Fruit fly (Drosophila melanogaster) whole organism, embryonic: Measurements from ENCODE around the gene gb.
A peak's percentile ranks its signal among the peaks of the same experiment; 100 is the strongest.

ENCODE experiments used
- Adf1 ChIP-seq: fragments of 200-800 bp; sonication (Bioruptor generic); IDR thresholded peaks from 2 replicates; pipeline ENCODE4 v1.3.6; 2022; ENCODE audit warnings: missing biosample characterization, missing genetic modification characterization
- Atf-2 ChIP-seq: fragments of 200-800 bp; sonication (Bioruptor generic); optimal IDR thresholded peaks from 2 replicates; lab custom pipeline; 2016; ENCODE audit warnings: missing biosample characterization, missing genetic modification characterization
- Atf6 ChIP-seq: fragments of 200-800 bp; sonication (Bioruptor generic); IDR thresholded peaks from 2 replicates; pipeline ENCODE4 v1.3.6; 2022; ENCODE audit warnings: missing biosample characterization, missing genetic modification characterization
- CG10267 ChIP-seq: fragments of 200-800 bp; sonication (Bioruptor generic); optimal IDR thresholded peaks from 2 replicates; lab custom pipeline; 2018; ENCODE audit warnings: missing biosample characterization, mild to moderate bottlenecking, missing genetic modification characterization, moderate library complexity
- CG10959 ChIP-seq: fragments of 200-800 bp; sonication (Bioruptor generic); IDR thresholded peaks from 2 replicates; pipeline ENCODE4 v1.3.6; 2022; ENCODE audit warnings: missing biosample characterization, missing genetic modification characterization
- CG11398 ChIP-seq: fragments of 200-800 bp; sonication (Bioruptor generic); optimal IDR thresholded peaks from 2 replicates; lab custom pipeline; 2016; ENCODE audit warnings: missing biosample characterization, missing genetic modification characterization
- CG11560 ChIP-seq: fragments of 200-800 bp; sonication (Bioruptor generic); IDR thresholded peaks from 3 replicates; pipeline ENCODE4 v1.3.6; 2022; ENCODE audit warnings: missing biosample characterization, missing genetic modification characterization
- CG12299 ChIP-seq: fragments of 200-800 bp; sonication (Bioruptor generic); optimal IDR thresholded peaks from 2 replicates; lab custom pipeline; 2018; ENCODE audit warnings: missing biosample characterization, mild to moderate bottlenecking, missing genetic modification characterization
- CG12659 ChIP-seq: fragments of 200-800 bp; sonication (Bioruptor generic); optimal IDR thresholded peaks from 3 replicates; lab custom pipeline; 2017; ENCODE audit warnings: mild to moderate bottlenecking, missing biosample characterization, missing genetic modification reagents, missing genetic modification characterization
- CG13123 ChIP-seq: fragments of 200-800 bp; sonication (Bioruptor generic); optimal IDR thresholded peaks from 2 replicates; lab custom pipeline; 2016; ENCODE audit warnings: missing biosample characterization, missing genetic modification characterization
- CG13424 ChIP-seq: fragments of 200-800 bp; sonication (Bioruptor generic); optimal IDR thresholded peaks from 2 replicates; lab custom pipeline; 2019; ENCODE audit warnings: missing biosample characterization, mild to moderate bottlenecking, missing genetic modification characterization, moderate library complexity
- CG17328 ChIP-seq: fragments of 200-800 bp; sonication (Bioruptor generic); IDR thresholded peaks from 2 replicates; pipeline ENCODE4 v1.3.6; 2022; ENCODE audit warnings: missing biosample characterization, missing genetic modification characterization
- CG30020 ChIP-seq: fragments of 200-800 bp; optimal IDR thresholded peaks from 2 replicates; lab custom pipeline; 2019; ENCODE audit warnings: missing biosample characterization, mild to moderate bottlenecking, missing genetic modification characterization, moderate library complexity
- CG30403 ChIP-seq: fragments of 200-800 bp; sonication (Bioruptor generic); optimal IDR thresholded peaks from 3 replicates; lab custom pipeline; 2016; ENCODE audit warnings: missing biosample characterization, missing genetic modification characterization
- CG31365 ChIP-seq: fragments of 200-800 bp; sonication (Bioruptor generic); optimal IDR thresholded peaks from 2 replicates; lab custom pipeline; 2018; ENCODE audit warnings: missing biosample characterization, mild to moderate bottlenecking, missing genetic modification characterization
- CG3281 ChIP-seq: fragments of 200-800 bp; sonication (Bioruptor generic); optimal IDR thresholded peaks from 3 replicates; lab custom pipeline; 2017; ENCODE audit warnings: missing biosample characterization, mild to moderate bottlenecking, missing genetic modification characterization
- CG34376 ChIP-seq: fragments of 200-800 bp; sonication (Bioruptor generic); optimal IDR thresholded peaks from 2 replicates; lab custom pipeline; 2018; ENCODE audit warnings: missing biosample characterization, mild to moderate bottlenecking, missing genetic modification characterization
- CG6254 ChIP-seq: fragments of 200-800 bp; sonication (Bioruptor generic); optimal IDR thresholded peaks from 3 replicates; lab custom pipeline; 2017; ENCODE audit warnings: mild to moderate bottlenecking, missing biosample characterization, missing genetic modification reagents, missing genetic modification characterization
- CG6854 ChIP-seq: fragments of 200-800 bp; sonication (Bioruptor generic); optimal IDR thresholded peaks from 3 replicates; lab custom pipeline; 2017; ENCODE audit warnings: missing biosample characterization, mild to moderate bottlenecking, missing genetic modification characterization
- CG8478 ChIP-seq: fragments of >200 bp; optimal IDR thresholded peaks from 2 replicates; lab custom pipeline; 2018
- Dad ChIP-seq: fragments of 200-800 bp; sonication (Bioruptor generic); optimal IDR thresholded peaks from 3 replicates; lab custom pipeline; 2016; ENCODE audit warnings: missing biosample characterization, missing genetic modification characterization
- Dek ChIP-seq: fragments of 200-800 bp; sonication (Bioruptor generic); optimal IDR thresholded peaks from 3 replicates; lab custom pipeline; 2019; ENCODE audit warnings: missing biosample characterization, mild to moderate bottlenecking, missing genetic modification characterization, moderate library complexity
- Doc2 ChIP-seq: fragments of 200-800 bp; sonication (Bioruptor generic); IDR thresholded peaks from 2 replicates; pipeline ENCODE4 v1.3.6; 2022; ENCODE audit warnings: missing biosample characterization, missing genetic modification characterization
- Fer2 ChIP-seq: fragments of 200-800 bp; sonication (Bioruptor generic); optimal IDR thresholded peaks from 2 replicates; lab custom pipeline; 2018; ENCODE audit warnings: missing biosample characterization, mild to moderate bottlenecking, missing genetic modification characterization, moderate library complexity
- HLH54F ChIP-seq: fragments of 200-800 bp; sonication (Bioruptor generic); optimal IDR thresholded peaks from 3 replicates; lab custom pipeline; 2016; ENCODE audit warnings: missing biosample characterization, missing genetic modification characterization
- Hmr ChIP-seq: fragments of 200-800 bp; sonication (Bioruptor generic); optimal IDR thresholded peaks from 3 replicates; lab custom pipeline; 2017; ENCODE audit warnings: mild to moderate bottlenecking, missing biosample characterization, missing genetic modification reagents, missing genetic modification characterization
- Hr51 ChIP-seq, 2 experiments: fragments of 200-800 bp; sonication (Bioruptor generic); optimal IDR thresholded peaks; 2 replicates in 1 of 2; 3 replicates in 1 of 2; lab custom pipeline; 2016 to 2018; ENCODE audit warnings: missing biosample characterization in 2 of 2, missing genetic modification characterization in 2 of 2, mild to moderate bottlenecking in 1 of 2, moderate library complexity in 1 of 2
- MESR4 ChIP-seq: fragments of 200-800 bp; sonication (Bioruptor generic); optimal IDR thresholded peaks from 2 replicates; lab custom pipeline; 2018; ENCODE audit warnings: missing biosample characterization, mild to moderate bottlenecking, missing genetic modification characterization, moderate library complexity
- Mad ChIP-seq: fragments of 200-800 bp; sonication (Bioruptor generic); optimal IDR thresholded peaks from 2 replicates; lab custom pipeline; 2016; ENCODE audit warnings: missing biosample characterization, missing genetic modification characterization
- NK7.1 ChIP-seq: fragments of 200-800 bp; sonication (Bioruptor generic); optimal IDR thresholded peaks from 3 replicates; lab custom pipeline; 2016; ENCODE audit warnings: missing biosample characterization, missing genetic modification characterization
- Tbp ChIP-seq: fragments of >200 bp; optimal IDR thresholded peaks from 2 replicates; lab custom pipeline; 2018; ENCODE audit warnings: missing biosample characterization, missing genetic modification characterization
- ac ChIP-seq: fragments of 200-800 bp; sonication (Bioruptor generic); optimal IDR thresholded peaks from 3 replicates; lab custom pipeline; 2017; ENCODE audit warnings: missing biosample characterization, mild to moderate bottlenecking, missing genetic modification characterization
- br ChIP-seq: fragments of >200 bp; optimal IDR thresholded peaks from 2 replicates; lab custom pipeline; 2017
- btn ChIP-seq: fragments of 200-800 bp; sonication (Bioruptor generic); optimal IDR thresholded peaks from 2 replicates; lab custom pipeline; 2016; ENCODE audit warnings: missing biosample characterization, missing genetic modification characterization
- caup ChIP-seq: fragments of 200-800 bp; sonication (Bioruptor generic); optimal IDR thresholded peaks from 3 replicates; lab custom pipeline; 2017; ENCODE audit warnings: missing biosample characterization, mild to moderate bottlenecking, missing genetic modification characterization, moderate library complexity; ENCODE audit not compliant: severe bottlenecking
- crc ChIP-seq: fragments of 200-800 bp; sonication (Bioruptor generic); optimal IDR thresholded peaks from 2 replicates; lab custom pipeline; 2016; ENCODE audit warnings: missing biosample characterization, missing genetic modification characterization
- cwo ChIP-seq: fragments of 200-800 bp; sonication (Bioruptor generic); optimal IDR thresholded peaks from 3 replicates; lab custom pipeline; 2017; ENCODE audit warnings: missing biosample characterization, missing genetic modification characterization, mild to moderate bottlenecking, moderate library complexity, missing genetic modification reagents
- da ChIP-seq: fragments of 200-800 bp; sonication (Bioruptor generic); optimal IDR thresholded peaks from 2 replicates; lab custom pipeline; 2016; ENCODE audit warnings: missing biosample characterization, missing genetic modification characterization
- disco-r ChIP-seq: fragments of 200-800 bp; sonication (Bioruptor generic); optimal IDR thresholded peaks from 2 replicates; lab custom pipeline; 2016; ENCODE audit warnings: missing biosample characterization, missing genetic modification characterization
- hth ChIP-seq: fragments of >200 bp; optimal IDR thresholded peaks from 2 replicates; lab custom pipeline; 2017; ENCODE audit warnings: inconsistent platforms
- ken ChIP-seq: fragments of 200-800 bp; sonication (Bioruptor generic); IDR thresholded peaks from 3 replicates; pipeline ENCODE4 v1.3.6; 2022; ENCODE audit warnings: missing biosample characterization, missing genetic modification characterization
- ranshi ChIP-seq: fragments of 200-800 bp; sonication (Bioruptor generic); IDR thresholded peaks from 2 replicates; pipeline ENCODE4 v1.3.6; 2022; ENCODE audit warnings: missing biosample characterization, missing genetic modification characterization
- salm ChIP-seq: fragments of 200-800 bp; sonication (Bioruptor generic); optimal IDR thresholded peaks from 2 replicates; lab custom pipeline; 2018; ENCODE audit warnings: missing biosample characterization, mild to moderate bottlenecking, missing genetic modification characterization
- shn ChIP-seq: fragments of 200-800 bp; sonication (Bioruptor generic); optimal IDR thresholded peaks from 3 replicates; lab custom pipeline; 2016; ENCODE audit warnings: missing biosample characterization, missing genetic modification characterization
- sim ChIP-seq: fragments of 200-800 bp; sonication (Bioruptor generic); IDR thresholded peaks from 2 replicates; pipeline ENCODE4 v1.3.6; 2022; ENCODE audit warnings: missing biosample characterization, missing genetic modification characterization
- sqz ChIP-seq: fragments of 200-800 bp; sonication (Bioruptor generic); optimal IDR thresholded peaks from 3 replicates; lab custom pipeline; 2018; ENCODE audit warnings: missing biosample characterization, mild to moderate bottlenecking, missing genetic modification characterization
- tio ChIP-seq: fragments of 200-800 bp; sonication (Bioruptor generic); optimal IDR thresholded peaks from 2 replicates; lab custom pipeline; 2017; ENCODE audit warnings: missing biosample characterization, missing genetic modification characterization, inconsistent platforms
- tup ChIP-seq: fragments of 200-800 bp; sonication (Bioruptor generic); optimal IDR thresholded peaks from 2 replicates; lab custom pipeline; 2016; ENCODE audit warnings: missing biosample characterization, mild to moderate bottlenecking, missing genetic modification characterization, moderate library complexity
- twi ChIP-seq: fragments of 200-800 bp; optimal IDR thresholded peaks from 2 replicates; lab custom pipeline; 2019; ENCODE audit warnings: missing biosample characterization, mild to moderate bottlenecking, missing genetic modification characterization, moderate library complexity
- vnd ChIP-seq: fragments of 200-800 bp; sonication (Bioruptor generic); IDR thresholded peaks from 3 replicates; pipeline ENCODE4 v1.3.6; 2022; ENCODE audit warnings: missing biosample characterization, missing genetic modification characterization; ENCODE audit not compliant: partially characterized antibody

gb gene

DNA sequence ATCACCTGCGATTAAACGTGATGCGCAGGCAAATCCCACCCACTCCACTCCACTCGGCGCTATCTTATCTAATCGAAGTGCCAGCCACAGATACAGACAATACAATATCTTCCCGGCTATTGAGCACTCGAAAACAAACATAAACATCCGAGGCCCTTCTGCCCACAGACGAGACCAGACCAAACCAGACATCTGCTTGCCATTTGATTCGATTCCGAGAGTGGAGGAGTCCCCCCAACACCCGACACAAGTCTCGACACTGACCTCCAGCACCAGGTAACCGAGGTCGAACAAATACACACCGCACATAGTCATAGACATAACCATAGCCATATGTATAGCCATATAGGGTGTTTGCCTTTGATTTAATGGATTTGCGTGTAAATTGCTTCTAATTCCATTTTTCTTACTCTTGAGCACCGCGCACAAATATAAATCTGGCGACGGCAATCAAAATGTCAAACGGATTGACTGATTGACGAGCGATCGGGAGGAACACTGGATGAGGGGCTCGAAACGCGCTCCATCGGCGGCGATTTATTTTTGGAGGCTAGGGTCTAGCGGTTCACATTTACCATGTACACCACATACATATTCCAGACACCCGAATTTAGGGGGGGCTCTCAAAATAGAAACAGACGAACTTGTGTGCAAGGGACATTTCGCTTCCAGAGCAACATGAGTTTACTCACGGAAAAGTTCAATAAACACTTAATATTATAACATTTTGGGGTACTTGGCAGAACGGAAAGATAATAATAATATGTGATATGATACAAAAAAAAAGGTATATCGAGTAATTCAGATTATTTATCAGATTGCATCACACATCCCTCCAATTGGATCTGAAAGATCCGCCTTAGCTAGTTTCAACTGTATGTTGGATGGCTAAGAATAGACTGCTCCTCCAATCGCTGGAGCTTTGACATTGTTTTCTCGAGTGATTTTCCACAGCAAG, 37.0 kb upstream of the gb start (continued):
- no peak for TF ChIP-seq CG3281
- no peak for TF ChIP-seq btn
- TF ChIP-seq CG12659 (GFP tag; lab: Kevin White, UChicago), result no peak
- TF ChIP-seq CG13424 (tag; lab: Kevin White, UChicago), result peak; percentile 11
- no peak for TF ChIP-seq sim
- no peak for TF ChIP-seq Hmr
- no peak for TF ChIP-seq crc (GFP tag; lab: Kevin White, UChicago)
- no peak for TF ChIP-seq ken (GFP tag; lab: Robert Waterston, UW)
- TF ChIP-seq HLH54F (GFP tag; lab: Kevin White, UChicago), result no peak
- peak; percentile 38 for TF ChIP-seq CG34376 (GFP tag; lab: Kevin White, UChicago)
- no peak for TF ChIP-seq Atf6 (GFP tag; lab: Robert Waterston, UW)
- TF ChIP-seq caup (GFP tag; lab: Kevin White, UChicago), result no peak
- TF ChIP-seq CG11560 (tag; lab: Robert Waterston, UW), result no peak
- no peak for TF ChIP-seq br (lab: Kevin White, UChicago)
- no peak for TF ChIP-seq shn
- no peak for TF ChIP-seq MESR4
- TF ChIP-seq Dad (GFP tag; lab: Kevin White, UChicago), result no peak
- TF ChIP-seq disco-r, result no peak
- TF ChIP-seq tup (GFP tag; lab: Kevin White, UChicago), result no peak
- peak; percentile 23 for TF ChIP-seq da (GFP tag; lab: Kevin White, UChicago)
- TF ChIP-seq CG30403, result no peak
- peak; percentile 59 for TF ChIP-seq hth (lab: Kevin White, UChicago)
- TF ChIP-seq CG17328 (GFP tag; lab: Robert Waterston, UW), result no peak
- TF ChIP-seq Tbp (GFP tag; lab: Kevin White, UChicago), result no peak
- no peak for TF ChIP-seq CG12299 (tag; lab: Kevin White, UChicago)
- no peak for TF ChIP-seq Mad (GFP tag; lab: Kevin White, UChicago)
- no peak for TF ChIP-seq salm (tag; lab: Kevin White, UChicago)
- no peak for TF ChIP-seq CG6854
- TF ChIP-seq CG31365, result no peak
- no peak for TF ChIP-seq CG10267 (tag; lab: Kevin White, UChicago)
- TF ChIP-seq Fer2 (tag; lab: Kevin White, UChicago), result no peak
- TF ChIP-seq cwo (GFP tag; lab: Kevin White, UChicago), result peak; percentile 57
- TF ChIP-seq ac (GFP tag; lab: Kevin White, UChicago), result no peak
- TF ChIP-seq Adf1 (GFP tag; lab: Robert Waterston, UW), result no peak
- no peak for TF ChIP-seq ranshi (GFP tag; lab: Robert Waterston, UW)
- no peak for TF ChIP-seq CG11398
- no peak for TF ChIP-seq sqz (GFP tag; lab: Kevin White, UChicago)
- peak; percentile 85 for TF ChIP-seq twi
- no peak for TF ChIP-seq CG30020 (tag; lab: Kevin White, UChicago)
- TF ChIP-seq Hr51 (GFP tag; optimal IDR thresholded peaks at IDR 0.05; lab: Kevin White, UChicago), result no peak
- no peak for TF ChIP-seq CG8478
- no peak for TF ChIP-seq Dek (tag; lab: Kevin White, UChicago)
- no peak for TF ChIP-seq tio (GFP tag; lab: Kevin White, UChicago)
- no peak for TF ChIP-seq NK7.1 (GFP tag; lab: Kevin White, UChicago)
- TF ChIP-seq vnd, result no peak
- no peak for TF ChIP-seq Doc2 (GFP tag; lab: Robert Waterston, UW)
- TF ChIP-seq CG10959, result no peak
- TF ChIP-seq CG6254, result no peak
- TF ChIP-seq CG13123 (GFP tag; lab: Kevin White, UChicago), result no peak
- TF ChIP-seq Atf-2 (GFP tag; lab: Kevin White, UChicago), result no peak
